Fruit fly (Drosophila melanogaster) whole organism, prepupa: ENCODE data around the gene CG14312.

Experiments used
- Blimp-1 ChIP-seq: fragments of 200-800 bp; sonication (Bioruptor generic); optimal IDR thresholded peaks from 3 replicates; lab custom pipeline; 2017; ENCODE audit warnings: missing biosample characterization, missing genetic modification characterization, mild to moderate bottlenecking, moderate library complexity, missing genetic modification reagents
- CG10631 ChIP-seq: fragments of 200-800 bp; sonication (Bioruptor generic); optimal IDR thresholded peaks from 2 replicates; lab custom pipeline; 2016; ENCODE audit warnings: missing biosample characterization, missing genetic modification characterization
- CG10669 ChIP-seq: fragments of 200-800 bp; sonication (Bioruptor generic); optimal IDR thresholded peaks from 3 replicates; lab custom pipeline; 2018; ENCODE audit warnings: missing biosample characterization, mild to moderate bottlenecking, missing genetic modification characterization, moderate library complexity
- CG11294 ChIP-seq: fragments of 200-800 bp; sonication (Bioruptor generic); IDR thresholded peaks from 2 replicates; pipeline ENCODE4 v1.3.6; 2022; ENCODE audit warnings: missing biosample characterization, missing genetic modification characterization
- CG11762 ChIP-seq: fragments of 200-800 bp; sonication (Bioruptor generic); optimal IDR thresholded peaks from 3 replicates; lab custom pipeline; 2016; ENCODE audit warnings: missing biosample characterization, missing genetic modification characterization; ENCODE audit not compliant: insufficient read depth
- CG11902 ChIP-seq: fragments of 200-800 bp; sonication (Bioruptor generic); optimal IDR thresholded peaks from 3 replicates; lab custom pipeline; 2016; ENCODE audit warnings: missing biosample characterization, missing genetic modification characterization
- CG15336 ChIP-seq: fragments of 200-800 bp; sonication (Bioruptor generic); IDR thresholded peaks from 2 replicates; pipeline ENCODE4 v1.3.6; 2022; ENCODE audit warnings: missing biosample characterization, missing genetic modification characterization
- CG1621 ChIP-seq: fragments of 200-800 bp; sonication (Bioruptor generic); optimal IDR thresholded peaks from 3 replicates; lab custom pipeline; 2018; ENCODE audit warnings: missing biosample characterization, mild to moderate bottlenecking, missing genetic modification characterization
- CG16779 ChIP-seq: fragments of 200-800 bp; sonication (Bioruptor generic); optimal IDR thresholded peaks from 3 replicates; lab custom pipeline; 2017; ENCODE audit warnings: missing biosample characterization, mild to moderate bottlenecking, missing genetic modification characterization
- CG3032 ChIP-seq: fragments of 200-800 bp; optimal IDR thresholded peaks from 2 replicates; lab custom pipeline; 2019; ENCODE audit warnings: missing biosample characterization, mild to moderate bottlenecking, missing genetic modification characterization, moderate library complexity
- CG31627 ChIP-seq: fragments of 200-800 bp; sonication (Bioruptor generic); optimal IDR thresholded peaks from 3 replicates; lab custom pipeline; 2016; ENCODE audit warnings: missing biosample characterization, missing genetic modification characterization
- CG3919 ChIP-seq: fragments of 200-800 bp; sonication (Bioruptor generic); optimal IDR thresholded peaks from 3 replicates; lab custom pipeline; 2016; ENCODE audit warnings: missing biosample characterization, missing genetic modification characterization
- CG4318 ChIP-seq: fragments of 200-800 bp; sonication (Bioruptor generic); optimal IDR thresholded peaks from 3 replicates; lab custom pipeline; 2017; ENCODE audit warnings: missing biosample characterization, mild to moderate bottlenecking, missing genetic modification characterization
- CG6792 ChIP-seq: fragments of 200-800 bp; sonication (Bioruptor generic); optimal IDR thresholded peaks from 3 replicates; lab custom pipeline; 2016; ENCODE audit warnings: missing biosample characterization, missing genetic modification characterization
- CG6808 ChIP-seq: fragments of 200-800 bp; sonication (Bioruptor generic); optimal IDR thresholded peaks from 3 replicates; lab custom pipeline; 2017; ENCODE audit warnings: missing biosample characterization, missing genetic modification characterization, mild to moderate bottlenecking, moderate library complexity, missing genetic modification reagents
- CG6854 ChIP-seq: fragments of 200-800 bp; sonication (Bioruptor generic); optimal IDR thresholded peaks from 2 replicates; lab custom pipeline; 2017; ENCODE audit warnings: missing biosample characterization, mild to moderate bottlenecking, missing genetic modification characterization
- CG7368 ChIP-seq: fragments of 200-800 bp; sonication (Bioruptor generic); optimal IDR thresholded peaks from 3 replicates; lab custom pipeline; 2016; ENCODE audit warnings: missing biosample characterization, missing genetic modification characterization
- CG8119 ChIP-seq: fragments of 200-800 bp; sonication (Bioruptor generic); IDR thresholded peaks from 3 replicates; pipeline ENCODE4 v1.3.6; 2022; ENCODE audit warnings: missing biosample characterization, missing genetic modification characterization
- CG8319 ChIP-seq: fragments of 200-800 bp; sonication (Bioruptor generic); optimal IDR thresholded peaks from 3 replicates; lab custom pipeline; 2016; ENCODE audit warnings: missing biosample characterization, missing genetic modification characterization
- CG8632 ChIP-seq: fragments of 200-800 bp; sonication (Bioruptor generic); optimal IDR thresholded peaks from 3 replicates; lab custom pipeline; 2016; ENCODE audit warnings: missing biosample characterization, missing genetic modification characterization
- CG9139 ChIP-seq: fragments of 200-800 bp; sonication (Bioruptor generic); optimal IDR thresholded peaks from 3 replicates; lab custom pipeline; 2017; ENCODE audit warnings: missing biosample characterization, mild to moderate bottlenecking, missing genetic modification characterization
- Eip75B ChIP-seq: fragments of 200-800 bp; sonication (Bioruptor generic); optimal IDR thresholded peaks from 3 replicates; lab custom pipeline; 2016; ENCODE audit warnings: missing biosample characterization, missing genetic modification characterization
- Ets21C ChIP-seq: fragments of 200-800 bp; sonication (Bioruptor generic); optimal IDR thresholded peaks from 3 replicates; lab custom pipeline; 2016; ENCODE audit warnings: missing biosample characterization, missing genetic modification characterization
- Ets96B ChIP-seq: fragments of 200-800 bp; optimal IDR thresholded peaks from 2 replicates; lab custom pipeline; 2019; ENCODE audit warnings: missing biosample characterization, mild to moderate bottlenecking, missing genetic modification characterization, moderate library complexity
- Gug ChIP-seq: fragments of 200-800 bp; sonication (Bioruptor generic); IDR thresholded peaks from 2 replicates; pipeline ENCODE4 v1.3.6; 2022; ENCODE audit warnings: missing biosample characterization, missing genetic modification characterization
- Hr38 ChIP-seq: sonication (Bioruptor generic); optimal IDR thresholded peaks from 2 replicates; lab custom pipeline; 2016; ENCODE audit warnings: missing biosample characterization, missing genetic modification characterization
- Hr4 ChIP-seq: fragments of 200-800 bp; sonication (Bioruptor generic); optimal IDR thresholded peaks from 3 replicates; lab custom pipeline; 2016; ENCODE audit warnings: missing biosample characterization, missing genetic modification characterization
- Lpt ChIP-seq: fragments of 200-800 bp; sonication (Bioruptor generic); optimal IDR thresholded peaks from 3 replicates; lab custom pipeline; 2016; ENCODE audit warnings: missing biosample characterization, missing genetic modification characterization
- Met ChIP-seq: fragments of 200-800 bp; sonication (Bioruptor generic); optimal IDR thresholded peaks from 3 replicates; lab custom pipeline; 2016; ENCODE audit warnings: missing biosample characterization, missing genetic modification characterization
- Smox ChIP-seq: fragments of 200-800 bp; sonication (Bioruptor generic); optimal IDR thresholded peaks from 3 replicates; lab custom pipeline; 2016; ENCODE audit warnings: missing biosample characterization, missing genetic modification characterization
- Sox14 ChIP-seq: fragments of 200-800 bp; sonication (Bioruptor generic); optimal IDR thresholded peaks from 3 replicates; lab custom pipeline; 2016; ENCODE audit warnings: missing biosample characterization, missing genetic modification characterization
- Sox15 ChIP-seq: fragments of 200-800 bp; sonication (Bioruptor generic); optimal IDR thresholded peaks from 3 replicates; lab custom pipeline; 2016; ENCODE audit warnings: missing biosample characterization, missing genetic modification characterization
- cyc ChIP-seq: fragments of 200-800 bp; sonication (Bioruptor generic); optimal IDR thresholded peaks from 3 replicates; lab custom pipeline; 2016; ENCODE audit warnings: missing biosample characterization, missing genetic modification characterization
- dsx ChIP-seq: fragments of 200-800 bp; optimal IDR thresholded peaks from 3 replicates; lab custom pipeline; 2019; ENCODE audit warnings: missing biosample characterization, mild to moderate bottlenecking, missing genetic modification characterization, moderate library complexity; ENCODE audit not compliant: poor library complexity, severe bottlenecking
- eg ChIP-seq: fragments of 200-800 bp; sonication (Bioruptor generic); IDR thresholded peaks from 3 replicates; pipeline ENCODE4 v1.3.6; 2022; ENCODE audit warnings: missing biosample characterization, missing genetic modification characterization
- esn ChIP-seq: fragments of 200-800 bp; sonication (Bioruptor generic); optimal IDR thresholded peaks from 2 replicates; lab custom pipeline; 2016; ENCODE audit warnings: missing biosample characterization, mild to moderate bottlenecking, missing genetic modification characterization, moderate library complexity
- fd59A ChIP-seq: fragments of 200-800 bp; sonication (Bioruptor generic); optimal IDR thresholded peaks from 2 replicates; lab custom pipeline; 2017; ENCODE audit warnings: missing biosample characterization, mild to moderate bottlenecking, missing genetic modification characterization, missing genetic modification reagents
- fkh ChIP-seq: fragments of 200-800 bp; sonication (Bioruptor generic); optimal IDR thresholded peaks from 3 replicates; lab custom pipeline; 2017; ENCODE audit warnings: missing biosample characterization, mild to moderate bottlenecking, missing genetic modification characterization, moderate library complexity
- lz ChIP-seq: fragments of 200-800 bp; sonication (Bioruptor generic); optimal IDR thresholded peaks from 3 replicates; lab custom pipeline; 2016; ENCODE audit warnings: missing biosample characterization, missing genetic modification characterization
- net ChIP-seq: fragments of 200-800 bp; sonication (Bioruptor generic); optimal IDR thresholded peaks from 3 replicates; lab custom pipeline; 2016; ENCODE audit warnings: missing biosample characterization, missing genetic modification characterization
- pdm3 ChIP-seq: fragments of 200-800 bp; sonication (Bioruptor generic); optimal IDR thresholded peaks from 3 replicates; lab custom pipeline; 2016; ENCODE audit warnings: missing biosample characterization, missing genetic modification characterization
- salr ChIP-seq, 2 experiments: fragments of 200-800 bp; sonication (Bioruptor generic); optimal IDR thresholded peaks; 3 replicates each; lab custom pipeline; 2016 to 2018; ENCODE audit warnings: missing biosample characterization in 2 of 2, missing genetic modification characterization in 2 of 2, mild to moderate bottlenecking in 1 of 2
- spab ChIP-seq: fragments of 200-800 bp; sonication (Bioruptor generic); optimal IDR thresholded peaks from 2 replicates; lab custom pipeline; 2017; ENCODE audit warnings: missing biosample characterization, mild to moderate bottlenecking, missing genetic modification characterization, missing genetic modification reagents
- topi ChIP-seq: fragments of 200-800 bp; sonication (Bioruptor generic); optimal IDR thresholded peaks from 3 replicates; lab custom pipeline; 2016; ENCODE audit warnings: missing biosample characterization, missing genetic modification characterization
- vri ChIP-seq: fragments of 200-800 bp; sonication (Bioruptor generic); optimal IDR thresholded peaks from 3 replicates; lab custom pipeline; 2016; ENCODE audit warnings: missing biosample characterization, mild to moderate bottlenecking, missing genetic modification characterization

Gene CG14312

dm6 chr3R:18302749-18303148 lies 19.4 kb upstream of the CG14312 start, which contains the start of gene CG7126:
Gene CG7126, minus strand, starts transcription at chr3R:18302849.
- TF ChIP-seq CG6854 (GFP tag; lab: Kevin White, UChicago) = no peak
- TF ChIP-seq Eip75B (GFP tag; lab: Kevin White, UChicago) = no peak
- no peak for TF ChIP-seq spab (GFP tag; lab: Kevin White, UChicago)
- TF ChIP-seq CG3919 (GFP tag; lab: Kevin White, UChicago) = no peak
- no peak for TF ChIP-seq eg (GFP tag; lab: Robert Waterston, UW)
- TF ChIP-seq CG10669 (GFP tag; lab: Kevin White, UChicago) = no peak
- no peak for TF ChIP-seq CG1621 (tag; lab: Kevin White, UChicago)
- TF ChIP-seq net (GFP tag; lab: Kevin White, UChicago) = no peak
- no peak for TF ChIP-seq CG10631 (GFP tag; lab: Kevin White, UChicago)
- TF ChIP-seq CG11762 = no peak
- TF ChIP-seq fd59A = no peak
- no peak for TF ChIP-seq CG15336 (GFP tag; lab: Robert Waterston, UW)
- no peak for TF ChIP-seq CG31627
- no peak for TF ChIP-seq Hr38
- TF ChIP-seq Ets96B = no peak
- TF ChIP-seq esn (GFP tag; lab: Kevin White, UChicago) = no peak
- TF ChIP-seq CG6808 (GFP tag; lab: Kevin White, UChicago) = no peak
- TF ChIP-seq CG3032 (tag; lab: Kevin White, UChicago) = no peak
- no peak for TF ChIP-seq CG9139

- no peak for TF ChIP-seq salr (GFP tag; optimal IDR thresholded peaks at IDR 0.05; lab: Kevin White, UChicago)
- no peak for TF ChIP-seq CG31627
- TF ChIP-seq CG15336 (GFP tag; lab: Robert Waterston, UW) = no peak
- TF ChIP-seq eg (GFP tag; lab: Robert Waterston, UW) = no peak
- TF ChIP-seq CG3032 (tag; lab: Kevin White, UChicago) = no peak
- TF ChIP-seq, all 60 proteins: peak for 0
These were observed 18.2 kb upstream of the CG14312 start, which contains the start of gene Polr1E for dm6 chr3R:18301569-18301968. Gene Polr1E, minus strand, starts transcription at chr3R:18301728.

dm6 chr3R:18298900-18299321 lies 15.6 kb upstream of the CG14312 start, which contains the start of gene Dlc90F:
Gene Dlc90F, plus strand, starts transcription at chr3R:18299229.
- TF ChIP-seq Lpt (no peak), CG11762 (no peak), Smox (GFP tag; lab: Kevin White, UChicago) (no peak), dsx (GFP tag; lab: Kevin White, UChicago) (no peak), CG8319 (GFP tag; lab: Kevin White, UChicago) (peak; percentile 18), CG9139 (no peak), vri (no peak), fd59A (peak; percentile 25), Blimp-1 (GFP tag; lab: Kevin White, UChicago) (peak; percentile 16), Hr4 (GFP tag; lab: Kevin White, UChicago) (peak; percentile 72), Sox14 (GFP tag; lab: Kevin White, UChicago) (peak; percentile 77), Eip75B (GFP tag; lab: Kevin White, UChicago) (no peak), fkh (no peak), Ets96B (peak; percentile 49), spab (GFP tag; lab: Kevin White, UChicago) (no peak), eg (GFP tag; lab: Robert Waterston, UW) (peak; percentile 80), CG8632 (GFP tag; lab: Kevin White, UChicago) (peak; percentile 8), CG11902 (GFP tag; lab: Kevin White, UChicago) (peak; percentile 36), CG4318 (GFP tag; lab: Kevin White, UChicago) (peak; percentile 45), CG11294 (GFP tag; lab: Robert Waterston, UW) (peak; percentile 54; the same call in 1 of the 2 replicates), CG16779 (tag; lab: Kevin White, UChicago) (no peak), Ets21C (GFP tag; lab: Kevin White, UChicago) (peak; percentile 70), salr (GFP tag; optimal IDR thresholded peaks at IDR 0.05; lab: Kevin White, UChicago) (peak in 1 of 2 experiments; percentile 42), Gug (GFP tag; lab: Robert Waterston, UW) (peak; percentile 86), CG3919 (GFP tag; lab: Kevin White, UChicago) (no peak), topi (peak; percentile 63), CG7368 (GFP tag; lab: Kevin White, UChicago) (peak; percentile 34), CG3032 (tag; lab: Kevin White, UChicago) (peak; percentile 76), CG8119 (GFP tag; lab: Robert Waterston, UW) (peak; percentile 50; the same call in 2 of the 3 replicates), pdm3 (peak; percentile 77), Met (GFP tag; lab: Kevin White, UChicago) (no peak), CG10669 (GFP tag; lab: Kevin White, UChicago) (no peak), Sox15 (GFP tag; lab: Kevin White, UChicago) (peak; percentile 64), lz (GFP tag; lab: Kevin White, UChicago) (peak; percentile 79), cyc (peak; percentile 73), CG6792 (GFP tag; lab: Kevin White, UChicago) (peak; percentile 6), CG15336 (GFP tag; lab: Robert Waterston, UW) (0 out of 2 replicates have a peak, but pooled peaks have one; percentile 24)
